Fruit fly (Drosophila melanogaster) whole organism, embryonic: Measurements from ENCODE around the gene Nab2.

Experiments
- Aef1 ChIP-seq: fragments of 200-800 bp; sonication (Bioruptor generic); IDR thresholded peaks from 3 replicates; pipeline ENCODE4 v1.3.6; 2022; ENCODE audit warnings: missing biosample characterization, missing genetic modification characterization
- Asciz ChIP-seq: fragments of 200-800 bp; sonication (Bioruptor generic); optimal IDR thresholded peaks from 2 replicates; lab custom pipeline; 2017; ENCODE audit warnings: missing biosample characterization, mild to moderate bottlenecking, missing genetic modification characterization, missing genetic modification reagents
- Blimp-1 ChIP-seq: fragments of 200-800 bp; sonication (Bioruptor generic); optimal IDR thresholded peaks from 3 replicates; lab custom pipeline; 2018; ENCODE audit warnings: missing biosample characterization, missing genetic modification characterization, mild to moderate bottlenecking, moderate library complexity, missing genetic modification reagents
- CG10565 ChIP-seq: fragments of 200-800 bp; sonication (Bioruptor generic); optimal IDR thresholded peaks from 3 replicates; lab custom pipeline; 2016; ENCODE audit warnings: missing biosample characterization, mild to moderate bottlenecking, missing genetic modification characterization
- CG11695 ChIP-seq: fragments of 200-800 bp; sonication (Bioruptor generic); IDR thresholded peaks from 3 replicates; pipeline ENCODE4 v1.3.6; 2022; ENCODE audit warnings: missing biosample characterization, missing genetic modification characterization
- CG12071 ChIP-seq: fragments of 200-800 bp; sonication (Bioruptor generic); optimal IDR thresholded peaks from 3 replicates; lab custom pipeline; 2018; ENCODE audit warnings: missing biosample characterization, mild to moderate bottlenecking, missing genetic modification characterization
- CG12219 ChIP-seq: fragments of 200-800 bp; sonication (Bioruptor generic); optimal IDR thresholded peaks from 3 replicates; lab custom pipeline; 2018; ENCODE audit warnings: missing biosample characterization, mild to moderate bottlenecking, missing genetic modification characterization
- CG13287 ChIP-seq: fragments of 200-800 bp; sonication (Bioruptor generic); IDR thresholded peaks from 2 replicates; pipeline ENCODE4 v1.3.6; 2022; ENCODE audit warnings: missing biosample characterization, missing genetic modification characterization; ENCODE audit not compliant: partially characterized antibody
- CG14014 ChIP-seq: fragments of 200-800 bp; sonication (Bioruptor generic); IDR thresholded peaks from 2 replicates; pipeline ENCODE4 v1.3.6; 2022; ENCODE audit warnings: missing biosample characterization, missing genetic modification characterization
- CG15011 ChIP-seq: fragments of 200-800 bp; sonication (Bioruptor generic); optimal IDR thresholded peaks from 3 replicates; lab custom pipeline; 2018; ENCODE audit warnings: missing biosample characterization, mild to moderate bottlenecking, missing genetic modification characterization
- CG17361 ChIP-seq: fragments of 200-800 bp; sonication (Bioruptor generic); IDR thresholded peaks from 3 replicates; pipeline ENCODE4 v1.3.6; 2022; ENCODE audit warnings: missing biosample characterization, missing genetic modification characterization
- CG17385 ChIP-seq: fragments of 200-800 bp; sonication (Bioruptor generic); optimal IDR thresholded peaks from 3 replicates; lab custom pipeline; 2018; ENCODE audit warnings: missing biosample characterization, mild to moderate bottlenecking, missing genetic modification characterization
- CG2678 ChIP-seq: fragments of 200-800 bp; sonication (Bioruptor generic); optimal IDR thresholded peaks from 3 replicates; lab custom pipeline; 2019; ENCODE audit warnings: missing biosample characterization, mild to moderate bottlenecking, missing genetic modification characterization, moderate library complexity
- CG3281 ChIP-seq: fragments of 200-800 bp; sonication (Bioruptor generic); optimal IDR thresholded peaks from 3 replicates; lab custom pipeline; 2017; ENCODE audit warnings: missing biosample characterization, mild to moderate bottlenecking, missing genetic modification characterization
- CG3847 ChIP-seq: fragments of 200-800 bp; sonication (Bioruptor generic); IDR thresholded peaks from 2 replicates; pipeline ENCODE4 v1.3.6; 2022; ENCODE audit warnings: missing biosample characterization, missing genetic modification characterization
- CG3995 ChIP-seq: fragments of 200-800 bp; sonication (Bioruptor generic); optimal IDR thresholded peaks from 3 replicates; lab custom pipeline; 2016; ENCODE audit warnings: missing biosample characterization, missing genetic modification characterization
- CG4617 ChIP-seq: fragments of 200-800 bp; sonication (Bioruptor generic); optimal IDR thresholded peaks from 3 replicates; lab custom pipeline; 2016; ENCODE audit warnings: missing biosample characterization, missing genetic modification characterization, borderline replicate concordance
- CG5953 ChIP-seq: fragments of 200-800 bp; sonication (Bioruptor generic); IDR thresholded peaks from 2 replicates; pipeline ENCODE4 v1.3.6; 2022; ENCODE audit warnings: missing biosample characterization, missing genetic modification characterization
- CG7357 ChIP-seq: fragments of 200-800 bp; sonication (Bioruptor generic); IDR thresholded peaks from 3 replicates; pipeline ENCODE4 v1.3.6; 2022; ENCODE audit warnings: missing biosample characterization, missing genetic modification characterization
- CG8765 ChIP-seq: fragments of 200-800 bp; sonication (Bioruptor generic); IDR thresholded peaks from 2 replicates; pipeline ENCODE4 v1.3.6; 2022; ENCODE audit warnings: missing biosample characterization, missing genetic modification characterization
- Chrac-16 ChIP-seq: fragments of 200-800 bp; sonication (Bioruptor generic); optimal IDR thresholded peaks from 3 replicates; lab custom pipeline; 2016; ENCODE audit warnings: missing biosample characterization, missing genetic modification characterization
- E2f1 ChIP-seq: fragments of 200-800 bp; sonication (Bioruptor generic); IDR thresholded peaks from 2 replicates; pipeline ENCODE4 v1.3.6; 2022; ENCODE audit warnings: missing biosample characterization, missing genetic modification characterization
- E2f2 ChIP-seq: fragments of 200-800 bp; sonication (Bioruptor generic); IDR thresholded peaks from 2 replicates; pipeline ENCODE4 v1.3.6; 2022; ENCODE audit warnings: missing biosample characterization, missing genetic modification characterization
- ERR ChIP-seq: fragments of 200-800 bp; sonication (Bioruptor generic); optimal IDR thresholded peaks from 2 replicates; lab custom pipeline; 2016; ENCODE audit warnings: missing biosample characterization, missing genetic modification characterization
- Nf-YA ChIP-seq: fragments of 200-800 bp; sonication (Bioruptor generic); IDR thresholded peaks from 2 replicates; pipeline ENCODE4 v1.3.6; 2022; ENCODE audit warnings: missing biosample characterization, missing genetic modification characterization
- Oaz ChIP-seq: fragments of 200-800 bp; sonication (Bioruptor generic); IDR thresholded peaks from 2 replicates; pipeline ENCODE4 v1.3.6; 2022; ENCODE audit warnings: missing biosample characterization, missing genetic modification characterization
- Sox102F ChIP-seq: fragments of 200-800 bp; sonication (Bioruptor generic); optimal IDR thresholded peaks from 2 replicates; lab custom pipeline; 2018; ENCODE audit warnings: missing biosample characterization, mild to moderate bottlenecking, missing genetic modification characterization, moderate library complexity
- ab ChIP-seq: fragments of 200-800 bp; sonication (Bioruptor generic); optimal IDR thresholded peaks from 2 replicates; lab custom pipeline; 2016; ENCODE audit warnings: missing biosample characterization, missing genetic modification characterization
- ac ChIP-seq: fragments of 200-800 bp; sonication (Bioruptor generic); optimal IDR thresholded peaks from 3 replicates; lab custom pipeline; 2017; ENCODE audit warnings: missing biosample characterization, mild to moderate bottlenecking, missing genetic modification characterization
- ara ChIP-seq: fragments of 200-800 bp; sonication (Bioruptor generic); IDR thresholded peaks from 2 replicates; pipeline ENCODE4 v1.3.6; 2022; ENCODE audit warnings: missing biosample characterization, missing genetic modification characterization
- ash1 ChIP-seq: fragments of 200-800 bp; sonication (Bioruptor generic); optimal IDR thresholded peaks from 2 replicates; lab custom pipeline; 2018; ENCODE audit warnings: missing biosample characterization, mild to moderate bottlenecking, missing genetic modification characterization
- cato ChIP-seq: fragments of 200-800 bp; sonication (Bioruptor generic); optimal IDR thresholded peaks from 2 replicates; lab custom pipeline; 2016; ENCODE audit warnings: missing biosample characterization, missing genetic modification characterization, borderline replicate concordance
- caup ChIP-seq: fragments of 200-800 bp; sonication (Bioruptor generic); optimal IDR thresholded peaks from 3 replicates; lab custom pipeline; 2017; ENCODE audit warnings: missing biosample characterization, mild to moderate bottlenecking, missing genetic modification characterization, moderate library complexity; ENCODE audit not compliant: severe bottlenecking
- crc ChIP-seq: fragments of 200-800 bp; sonication (Bioruptor generic); optimal IDR thresholded peaks from 2 replicates; lab custom pipeline; 2016; ENCODE audit warnings: missing biosample characterization, missing genetic modification characterization
- dpn ChIP-seq, 2 experiments: fragments of 200-800 bp; sonication (Bioruptor generic); optimal IDR thresholded peaks; 3 replicates each; lab custom pipeline; 2016; ENCODE audit warnings: missing biosample characterization in 2 of 2, missing genetic modification characterization in 2 of 2
- emc ChIP-seq: fragments of 200-800 bp; sonication (Bioruptor generic); optimal IDR thresholded peaks from 2 replicates; lab custom pipeline; 2016; ENCODE audit warnings: missing biosample characterization, missing genetic modification characterization
- esg ChIP-seq: fragments of 200-800 bp; sonication (Bioruptor generic); conservative IDR thresholded peaks from 2 replicates; pipeline ENCODE4 v1.3.6; 2022; ENCODE audit warnings: missing biosample characterization, missing genetic modification characterization
- ewg ChIP-seq: fragments of 200-800 bp; sonication (Bioruptor generic); optimal IDR thresholded peaks from 3 replicates; lab custom pipeline; 2017; ENCODE audit warnings: mild to moderate bottlenecking, missing biosample characterization, missing genetic modification reagents, missing genetic modification characterization
- hkb ChIP-seq, 2 experiments: fragments of 200-800 bp in 1 of 2; fragments of >200 bp in 1 of 2; sonication (Bioruptor generic) in 1 of 2; IDR thresholded peaks in 1 of 2; optimal IDR thresholded peaks in 1 of 2; 2 replicates each; pipeline versions ENCODE4 v1.3.6 to Lab custom; 2017 to 2022; ENCODE audit warnings: missing biosample characterization in 1 of 2, missing genetic modification characterization in 1 of 2
- nom ChIP-seq: fragments of 200-800 bp; sonication (Bioruptor generic); optimal IDR thresholded peaks from 2 replicates; lab custom pipeline; 2017; ENCODE audit warnings: missing biosample characterization, missing genetic modification characterization, mild to moderate bottlenecking, moderate library complexity, missing genetic modification reagents
- pfk ChIP-seq: fragments of 200-800 bp; sonication (Bioruptor generic); optimal IDR thresholded peaks from 2 replicates; lab custom pipeline; 2018; ENCODE audit warnings: missing biosample characterization, mild to moderate bottlenecking, missing genetic modification characterization, moderate library complexity
- pho ChIP-seq: fragments of 200-800 bp; sonication (Bioruptor generic); optimal IDR thresholded peaks from 2 replicates; lab custom pipeline; 2016; ENCODE audit warnings: missing biosample characterization, missing genetic modification characterization
- repo ChIP-seq: fragments of 200-800 bp; sonication (Bioruptor generic); optimal IDR thresholded peaks from 2 replicates; lab custom pipeline; 2016; ENCODE audit warnings: missing biosample characterization, missing genetic modification characterization
- run ChIP-seq: fragments of 200-800 bp; sonication (Bioruptor generic); optimal IDR thresholded peaks from 3 replicates; lab custom pipeline; 2018; ENCODE audit warnings: missing biosample characterization, mild to moderate bottlenecking, missing genetic modification characterization
- ssp ChIP-seq: fragments of 200-800 bp; sonication (Bioruptor generic); IDR thresholded peaks from 2 replicates; pipeline ENCODE4 v1.3.6; 2022; ENCODE audit warnings: missing biosample characterization, missing genetic modification characterization
- z ChIP-seq: fragments of 200-800 bp; sonication (Bioruptor generic); IDR thresholded peaks from 3 replicates; pipeline ENCODE4 v1.3.6; 2022; ENCODE audit warnings: missing biosample characterization, missing genetic modification characterization
- zen2 ChIP-seq: fragments of 200-800 bp; sonication (Bioruptor generic); IDR thresholded peaks from 3 replicates; pipeline ENCODE4 v1.3.6; 2022; ENCODE audit warnings: missing biosample characterization, missing genetic modification characterization; ENCODE audit not compliant: partially characterized antibody

Gene Nab2

dm6 chr3R:24318217-24319082, at the start of gene Nab2, which contains the start of gene BRWD3 (continued):
- 0 out of 2 replicates have a peak, but pooled peaks have one; percentile 17 for TF ChIP-seq ssp (GFP tag; lab: Robert Waterston, UW)
- no peak for TF ChIP-seq caup (GFP tag; lab: Kevin White, UChicago)
- peak; percentile 52 for TF ChIP-seq CG13287 (GFP tag; lab: Robert Waterston, UW)
- peak; percentile 45; the same call in 1 of the 2 replicates for TF ChIP-seq E2f1 (GFP tag; lab: Robert Waterston, UW)
- TF ChIP-seq CG15011 (GFP tag; lab: Kevin White, UChicago) = no peak
- no peak for TF ChIP-seq Asciz
- no peak for TF ChIP-seq CG10565
- TF ChIP-seq CG12071 (GFP tag; lab: Kevin White, UChicago) = no peak
- TF ChIP-seq ac (GFP tag; lab: Kevin White, UChicago) = no peak
- TF ChIP-seq CG8765 (GFP tag; lab: Robert Waterston, UW) = 0 out of 2 replicates have a peak, but pooled peaks have one; percentile 28
- TF ChIP-seq CG12219 (GFP tag; lab: Kevin White, UChicago) = no peak
- no peak for TF ChIP-seq ash1 (GFP tag; lab: Kevin White, UChicago)
- no peak for TF ChIP-seq ERR (GFP tag; lab: Kevin White, UChicago)
- TF ChIP-seq Chrac-16 (GFP tag; lab: Kevin White, UChicago) = no peak
- TF ChIP-seq CG17361 = no peak; the same call in 2 of the 3 replicates
- TF ChIP-seq Nf-YA (GFP tag; lab: Robert Waterston, UW) = no peak
- peak; percentile 49; the same call in 1 of the 3 replicates for TF ChIP-seq zen2 (GFP tag; lab: Robert Waterston, UW)
- no peak for TF ChIP-seq repo (GFP tag; lab: Kevin White, UChicago)
- no peak for TF ChIP-seq Blimp-1 (GFP tag; lab: Kevin White, UChicago)
- TF ChIP-seq CG3995 (GFP tag; lab: Kevin White, UChicago) = no peak
- no peak for TF ChIP-seq ab (GFP tag; lab: Kevin White, UChicago)
- no peak for TF ChIP-seq run
- TF ChIP-seq CG11695 = no peak
- TF ChIP-seq pho = peak; percentile 1
- peak; percentile 93 for TF ChIP-seq CG17385 (GFP tag; lab: Kevin White, UChicago)
- 0 out of 2 replicates have a peak, but pooled peaks have one; percentile 50 for TF ChIP-seq ara (GFP tag; lab: Robert Waterston, UW)
- TF ChIP-seq CG7357 (GFP tag; lab: Robert Waterston, UW) = peak; percentile 41; the same call in 1 of the 3 replicates
- no peak for TF ChIP-seq CG3281 (GFP tag; lab: Kevin White, UChicago)
- peak; percentile 9 for TF ChIP-seq cato (GFP tag; lab: Kevin White, UChicago)
- no peak for TF ChIP-seq pfk (GFP tag; lab: Kevin White, UChicago)
- peak; percentile 24; the same call in 1 of the 3 replicates for TF ChIP-seq Aef1 (GFP tag; lab: Robert Waterston, UW)
- peak; percentile 52; the same call in 1 of the 2 replicates for TF ChIP-seq CG3847 (GFP tag; lab: Robert Waterston, UW)
- TF ChIP-seq z = no peak
- TF ChIP-seq crc = no peak
- peak; percentile 39 for TF ChIP-seq CG4617 (GFP tag; lab: Kevin White, UChicago)
- peak; percentile 30; the same call in 1 of the 2 replicates for TF ChIP-seq Oaz
- no peak for TF ChIP-seq nom (GFP tag; lab: Kevin White, UChicago)
- TF ChIP-seq dpn (GFP tag; optimal IDR thresholded peaks at IDR 0.05; lab: Kevin White, UChicago) = peak in 1 of 2 experiments; percentile 15
- TF ChIP-seq CG5953 (GFP tag; lab: Robert Waterston, UW) = no peak
- TF ChIP-seq ewg = no peak
- TF ChIP-seq E2f2 (GFP tag; lab: Robert Waterston, UW) = peak; percentile 57
- no peak for TF ChIP-seq emc
- peak; percentile 51; the same call in 1 of the 2 replicates for TF ChIP-seq CG14014 (GFP tag; lab: Robert Waterston, UW)
- TF ChIP-seq hkb (optimal IDR thresholded peaks at IDR 0.05; lab: Kevin White, UChicago) = no peak
- TF ChIP-seq hkb (GFP tag; IDR thresholded peaks at IDR 0.05; lab: Robert Waterston, UW) = 0 out of 2 replicates have a peak, but pooled peaks have one; percentile 37
- TF ChIP-seq Sox102F (GFP tag; lab: Kevin White, UChicago) = no peak
- no peak for TF ChIP-seq CG2678 (tag; lab: Kevin White, UChicago)
- no peak; the same call in 1 of the 2 replicates for TF ChIP-seq esg (GFP tag; lab: Robert Waterston, UW)
